Worm (Caenorhabditis elegans) whole organism, mixed stage, embryonic: ENCODE data around the gene srh-137.

Experiments
- M03D4.4 ChIP-seq: sonication (generic microtip); optimal IDR thresholded peaks from 2 replicates; lab custom pipeline; 2017; ENCODE audit warnings: mild to moderate bottlenecking, missing genetic modification characterization, missing compliant biosample characterization
- bed-3 ChIP-seq: fragments of 200-800 bp; sonication (Bioruptor generic); optimal IDR thresholded peaks from 3 replicates; lab custom pipeline; 2018; ENCODE audit warnings: mild to moderate bottlenecking, missing genetic modification characterization, moderate library complexity, missing compliant biosample characterization
- blmp-1 ChIP-seq: fragments of 150-350 bp; optimal IDR thresholded peaks from 2 replicates; lab custom pipeline; 2014; ENCODE audit warnings: missing biosample characterization, missing genetic modification characterization
- ceh-39 ChIP-seq: fragments of 150-350 bp; optimal IDR thresholded peaks from 2 replicates; lab custom pipeline; 2014; ENCODE audit warnings: missing biosample characterization, missing genetic modification characterization
- ceh-43 ChIP-seq: fragments of 200-800 bp; sonication (Bioruptor generic); optimal IDR thresholded peaks from 2 replicates; lab custom pipeline; 2018; ENCODE audit warnings: mild to moderate bottlenecking, missing genetic modification characterization, moderate library complexity, missing compliant biosample characterization
- ces-1 ChIP-seq: fragments of 150-350 bp; optimal IDR thresholded peaks from 2 replicates; lab custom pipeline; 2014; ENCODE audit warnings: missing biosample characterization, missing genetic modification reagents, missing genetic modification characterization
- cnd-1 ChIP-seq: fragments of 200-800 bp; sonication (Bioruptor generic); optimal IDR thresholded peaks from 2 replicates; lab custom pipeline; 2018; ENCODE audit warnings: mild to moderate bottlenecking, missing genetic modification characterization, missing compliant biosample characterization
- drap-1 ChIP-seq: fragments of 200-800 bp; sonication (Bioruptor generic); optimal IDR thresholded peaks from 3 replicates; lab custom pipeline; 2018; ENCODE audit warnings: mild to moderate bottlenecking, missing genetic modification characterization, missing compliant biosample characterization
- elt-1 ChIP-seq: sonication (generic microtip); optimal IDR thresholded peaks from 2 replicates; lab custom pipeline; 2017; ENCODE audit warnings: missing genetic modification characterization, mild to moderate bottlenecking, missing compliant biosample characterization, antibody characterized with exemption, moderate library complexity, borderline replicate concordance; ENCODE audit not compliant: insufficient read depth
- elt-3 ChIP-seq: fragments of 150-350 bp; optimal IDR thresholded peaks from 2 replicates; lab custom pipeline; 2014; ENCODE audit warnings: missing biosample characterization, missing genetic modification characterization
- flh-1 ChIP-seq: fragments of 200-800 bp; sonication (Bioruptor generic); optimal IDR thresholded peaks from 2 replicates; lab custom pipeline; 2018; ENCODE audit warnings: mild to moderate bottlenecking, missing genetic modification characterization, moderate library complexity, missing compliant biosample characterization
- hlh-1 ChIP-seq: fragments of 150-350 bp; optimal IDR thresholded peaks from 2 replicates; lab custom pipeline; 2014; ENCODE audit warnings: missing biosample characterization, missing genetic modification reagents, missing genetic modification characterization
- lin-13 ChIP-seq: fragments of 150-350 bp; optimal IDR thresholded peaks from 2 replicates; lab custom pipeline; 2014; ENCODE audit warnings: missing biosample characterization, missing genetic modification characterization
- lin-32 ChIP-seq: fragments of 200-800 bp; sonication (Bioruptor generic); optimal IDR thresholded peaks from 2 replicates; lab custom pipeline; 2018; ENCODE audit warnings: mild to moderate bottlenecking, missing genetic modification characterization, missing compliant biosample characterization
- lsy-2 ChIP-seq: fragments of 150-350 bp; optimal IDR thresholded peaks from 2 replicates; lab custom pipeline; 2014; ENCODE audit warnings: missing biosample characterization, missing genetic modification characterization
- mab-5 ChIP-seq: fragments of 150-350 bp; optimal IDR thresholded peaks from 2 replicates; lab custom pipeline; 2014; ENCODE audit warnings: missing biosample characterization, missing genetic modification characterization
- mep-1 ChIP-seq: fragments of 150-350 bp; optimal IDR thresholded peaks from 2 replicates; lab custom pipeline; 2017; ENCODE audit warnings: missing biosample characterization, missing genetic modification reagents, missing genetic modification characterization, inconsistent platforms
- mls-2 ChIP-seq: sonication (generic microtip); optimal IDR thresholded peaks from 2 replicates; lab custom pipeline; 2016; ENCODE audit warnings: mild to moderate bottlenecking, missing genetic modification characterization, moderate library complexity, missing compliant biosample characterization
- nhr-12 ChIP-seq: fragments of 150-350 bp; optimal IDR thresholded peaks from 2 replicates; lab custom pipeline; 2014; ENCODE audit warnings: missing biosample characterization, missing genetic modification characterization
- nhr-28 ChIP-seq: fragments of 150-350 bp; optimal IDR thresholded peaks from 2 replicates; lab custom pipeline; 2014; ENCODE audit warnings: missing biosample characterization, missing genetic modification characterization
- nhr-76 ChIP-seq: sonication (generic microtip); optimal IDR thresholded peaks from 2 replicates; lab custom pipeline; 2017; ENCODE audit warnings: missing biosample characterization, missing genetic modification characterization
- pha-4 ChIP-seq: fragments of 150-350 bp; optimal IDR thresholded peaks from 2 replicates; lab custom pipeline; 2018; ENCODE audit warnings: missing biosample characterization, missing genetic modification reagents, missing genetic modification characterization
- snpc-4 ChIP-seq: fragments of 150-350 bp; optimal IDR thresholded peaks from 2 replicates; lab custom pipeline; 2014; ENCODE audit warnings: missing biosample characterization, missing genetic modification characterization
- sptf-1 ChIP-seq: sonication (generic microtip); optimal IDR thresholded peaks from 2 replicates; lab custom pipeline; 2017; ENCODE audit warnings: mild to moderate bottlenecking, missing genetic modification characterization, moderate library complexity, missing compliant biosample characterization
- tbx-8 ChIP-seq: fragments of 200-800 bp; sonication (Bioruptor generic); optimal IDR thresholded peaks from 2 replicates; lab custom pipeline; 2018; ENCODE audit warnings: mild to moderate bottlenecking, missing genetic modification characterization, moderate library complexity, missing compliant biosample characterization
- unc-120 ChIP-seq: sonication (generic microtip); optimal IDR thresholded peaks from 2 replicates; lab custom pipeline; 2017; ENCODE audit warnings: missing genetic modification characterization, missing compliant biosample characterization; ENCODE audit not compliant: poor library complexity, severe bottlenecking
- unc-39 ChIP-seq: fragments of 150-350 bp; optimal IDR thresholded peaks from 2 replicates; lab custom pipeline; 2014; ENCODE audit warnings: missing biosample characterization, missing genetic modification characterization
- unc-62 ChIP-seq: fragments of 150-350 bp; optimal IDR thresholded peaks from 2 replicates; lab custom pipeline; 2014; ENCODE audit warnings: missing biosample characterization, missing genetic modification reagents, missing genetic modification characterization
- zip-8 ChIP-seq: fragments of 150-350 bp; optimal IDR thresholded peaks from 2 replicates; lab custom pipeline; 2014; ENCODE audit warnings: missing biosample characterization, missing genetic modification characterization
- ztf-11 ChIP-seq: fragments of 150-350 bp; optimal IDR thresholded peaks from 2 replicates; lab custom pipeline; 2014; ENCODE audit warnings: missing biosample characterization, missing genetic modification characterization

The srh-137 gene

ce11 chrV:16687227-16687626, 29.2 kb downstream of the srh-137 start, which contains the start of gene srz-102:
Gene srz-102, plus strand, starts transcription at chrV:16687527.
- TF ChIP-seq lin-32 (GFP tag; lab: Kevin White, UChicago) (no peak), pha-4 (tag; lab: Kevin White, UChicago) (no peak), zip-8 (tag; lab: Kevin White, UChicago) (no peak), lin-13 (no peak), elt-3 (no peak), elt-1 (tag; lab: Kevin White, UChicago) (no peak)
- TF ChIP-seq, all 35 proteins: peak for 0

- TF ChIP-seq nhr-76 (tag; lab: Kevin White, UChicago) = no peak
- TF ChIP-seq hlh-1 (tag; lab: Kevin White, UChicago) = no peak
- TF ChIP-seq elt-3 = no peak
- TF ChIP-seq snpc-4 = no peak
These were observed 30.7 kb downstream of the srh-137 start, which contains the start of gene srw-43 for ce11 chrV:16685725-16686124. Gene srw-43, plus strand, starts transcription at chrV:16686025.

- TF ChIP-seq zip-8 (tag; lab: Kevin White, UChicago) = no peak
- TF ChIP-seq unc-62 (GFP tag; lab: Kevin White, UChicago) = no peak
- no peak for TF ChIP-seq nhr-12 (tag; lab: Kevin White, UChicago)
- TF ChIP-seq ztf-11 = no peak
- TF ChIP-seq sptf-1 (tag; lab: Kevin White, UChicago) = no peak
- TF ChIP-seq drap-1 (GFP tag; lab: Kevin White, UChicago) = no peak
- no peak for TF ChIP-seq snpc-4
- no peak for TF ChIP-seq nhr-76 (tag; lab: Kevin White, UChicago)
- no peak for TF ChIP-seq ceh-39 (tag; lab: Kevin White, UChicago)
- no peak for TF ChIP-seq nhr-28 (tag; lab: Kevin White, UChicago)
- no peak for TF ChIP-seq pha-4 (tag; lab: Kevin White, UChicago)
- no peak for TF ChIP-seq bed-3 (GFP tag; lab: Kevin White, UChicago)
- TF ChIP-seq lin-32 (GFP tag; lab: Kevin White, UChicago) = no peak
- TF ChIP-seq M03D4.4 = no peak
- no peak for TF ChIP-seq ces-1
- TF ChIP-seq unc-120 (tag; lab: Kevin White, UChicago) = no peak
- TF ChIP-seq elt-1 (tag; lab: Kevin White, UChicago) = no peak
- no peak for TF ChIP-seq mep-1
- no peak for TF ChIP-seq tbx-8 (GFP tag; lab: Kevin White, UChicago)
- TF ChIP-seq, all 35 proteins: peak for 0
These were observed 33.1 kb downstream of the srh-137 start for ce11 chrV:16683359-16683758.

- TF ChIP-seq cnd-1 (tag; lab: Kevin White, UChicago) = no peak
- TF ChIP-seq mab-5 (tag; lab: Kevin White, UChicago) = no peak
- TF ChIP-seq flh-1 (GFP tag; lab: Kevin White, UChicago) = no peak
- no peak for TF ChIP-seq tbx-8 (GFP tag; lab: Kevin White, UChicago)
- TF ChIP-seq lsy-2 = no peak
- TF ChIP-seq hlh-1 (tag; lab: Kevin White, UChicago) = no peak
- TF ChIP-seq ceh-39 (tag; lab: Kevin White, UChicago) = no peak
- TF ChIP-seq elt-3 = no peak
- TF ChIP-seq drap-1 (GFP tag; lab: Kevin White, UChicago) = no peak
- no peak for TF ChIP-seq ceh-43
- no peak for TF ChIP-seq lin-32 (GFP tag; lab: Kevin White, UChicago)
- no peak for TF ChIP-seq ces-1
- no peak for TF ChIP-seq nhr-76 (tag; lab: Kevin White, UChicago)
- TF ChIP-seq sptf-1 (tag; lab: Kevin White, UChicago) = no peak
- no peak for TF ChIP-seq pha-4 (tag; lab: Kevin White, UChicago)
- no peak for TF ChIP-seq nhr-12 (tag; lab: Kevin White, UChicago)
- no peak for TF ChIP-seq mls-2 (tag; lab: Kevin White, UChicago)
- no peak for TF ChIP-seq snpc-4
- TF ChIP-seq unc-39 (tag; lab: Kevin White, UChicago) = no peak
- TF ChIP-seq, all 35 proteins: peak for 0
These were observed 33.6 kb downstream of the srh-137 start, which contains the start of gene srw-36 for ce11 chrV:16682886-16683285. Gene srw-36, plus strand, starts transcription at chrV:16683186.

ce11 chrV:16679981-16680380, 36.5 kb downstream of the srh-137 start, which contains the start of gene srw-44:
Gene srw-44, plus strand, starts transcription at chrV:16680281.
- TF ChIP-seq drap-1 (GFP tag; lab: Kevin White, UChicago) = no peak
- no peak for TF ChIP-seq lsy-2
- TF ChIP-seq tbx-8 (GFP tag; lab: Kevin White, UChicago) = no peak
- TF ChIP-seq blmp-1 (tag; lab: Kevin White, UChicago) = no peak
- no peak for TF ChIP-seq bed-3 (GFP tag; lab: Kevin White, UChicago)
- no peak for TF ChIP-seq ceh-39 (tag; lab: Kevin White, UChicago)
- no peak for TF ChIP-seq ceh-43
- TF ChIP-seq unc-39 (tag; lab: Kevin White, UChicago) = no peak
